Worm (Caenorhabditis elegans) whole organism, late embryonic: ENCODE results near the gene F19C6.3.

Experiments used
- dve-1 ChIP-seq: sonication (generic microtip); optimal IDR thresholded peaks from 2 replicates; lab custom pipeline; 2017; ENCODE audit warnings: antibody characterized with exemption, mild to moderate bottlenecking, missing genetic modification characterization, missing compliant biosample characterization
- nhr-11 ChIP-seq: fragments of 150-350 bp; optimal IDR thresholded peaks from 2 replicates; lab custom pipeline; 2014; ENCODE audit warnings: missing biosample characterization, missing genetic modification characterization

DNA sequence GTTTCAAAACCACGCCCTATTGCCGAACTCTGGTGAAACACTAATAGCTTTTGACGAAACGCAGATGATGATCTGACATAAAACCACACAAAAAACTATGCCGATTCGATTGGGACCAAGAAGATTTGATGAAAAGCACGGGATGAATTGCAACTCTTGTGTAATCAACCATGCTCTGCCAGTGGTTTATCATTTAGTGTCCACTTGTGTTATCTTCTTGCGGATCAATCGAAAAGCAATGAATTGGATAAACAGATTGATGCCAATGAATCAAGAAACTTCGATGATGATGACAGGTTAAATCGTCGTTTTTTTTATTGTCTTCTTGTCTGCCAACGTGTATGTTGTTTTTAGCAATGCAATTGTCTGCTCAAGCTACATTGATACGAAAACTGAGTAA lies 13.5 kb upstream of the F19C6.3 start, which contains the start of gene F42G10.1:
- TF ChIP-seq nhr-11 (no peak), dve-1 (no peak)
